Fruit fly (Drosophila melanogaster): ENCODE results near the gene dsh.

The dsh gene

DNA sequence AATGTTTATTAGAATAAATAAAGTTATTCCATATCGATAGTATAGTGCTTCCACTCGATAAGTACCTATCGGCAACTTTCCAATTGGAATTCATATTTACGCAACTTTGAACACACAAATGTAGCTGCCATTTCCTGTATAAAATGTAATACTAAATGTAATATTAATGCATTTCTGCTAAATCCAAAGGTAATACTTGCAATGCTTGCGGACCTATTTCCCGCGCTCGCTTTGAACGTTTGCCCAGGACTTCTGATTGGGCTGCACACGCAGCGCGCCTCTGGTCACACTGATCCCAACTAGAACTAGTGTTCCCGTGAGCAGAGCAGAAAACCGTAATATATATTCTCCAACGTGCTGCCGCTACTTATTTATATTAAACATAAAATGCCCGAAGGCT, 13.7 kb downstream of the dsh start, which contains the start of gene dlg1 (continued):
- no peak for TF ChIP-seq Rfx (GFP tag; IDR thresholded peaks at IDR 0.05)
- no peak for TF ChIP-seq chif (GFP tag; optimal IDR thresholded peaks at IDR 0.05)
- peak; percentile 56 for TF ChIP-seq Dref (GFP tag; IDR thresholded peaks at IDR 0.05)
- peak; percentile 56; the same call in 2 of the 3 replicates for TF ChIP-seq vnd (GFP tag; IDR thresholded peaks at IDR 0.05; ENCODE audit: partially characterized antibody)
- no peak for TF ChIP-seq usp (GFP tag; optimal IDR thresholded peaks at IDR 0.05)
- TF ChIP-seq ems (GFP tag; optimal IDR thresholded peaks at IDR 0.05): no peak
- no peak for TF ChIP-seq Abd-B (GFP tag; optimal IDR thresholded peaks at IDR 0.05)
- peak; percentile 43 for TF ChIP-seq CG14710 (tag; optimal IDR thresholded peaks at IDR 0.05)
- TF ChIP-seq CG10366 (GFP tag; IDR thresholded peaks at IDR 0.05): no peak
- TF ChIP-seq tx (GFP tag; optimal IDR thresholded peaks at IDR 0.05): no peak
- TF ChIP-seq pb (GFP tag; optimal IDR thresholded peaks at IDR 0.05): no peak
- TF ChIP-seq hbn (GFP tag; IDR thresholded peaks at IDR 0.05; ENCODE audit: partially characterized antibody): peak; percentile 58
- peak; percentile 30 for TF ChIP-seq sd (tag; optimal IDR thresholded peaks at IDR 0.05)
- no peak for TF ChIP-seq CG10543 (GFP tag; optimal IDR thresholded peaks at IDR 0.05)
- no peak for TF ChIP-seq da (GFP tag; optimal IDR thresholded peaks at IDR 0.05)
- no peak for TF ChIP-seq CG9817 (tag; optimal IDR thresholded peaks at IDR 0.05)
- no peak for TF ChIP-seq crc (GFP tag; optimal IDR thresholded peaks at IDR 0.05)
- no peak for TF ChIP-seq CG17568 (GFP tag; optimal IDR thresholded peaks at IDR 0.05)
- no peak for TF ChIP-seq D19B (GFP tag; optimal IDR thresholded peaks at IDR 0.05)
- no peak for TF ChIP-seq nerfin-1 (tag; optimal IDR thresholded peaks at IDR 0.05)
- TF ChIP-seq gro (GFP tag; optimal IDR thresholded peaks at IDR 0.05): no peak
- TF ChIP-seq zen2 (GFP tag; IDR thresholded peaks at IDR 0.05; ENCODE audit: partially characterized antibody): peak; percentile 10; the same call in 1 of the 3 replicates
- TF ChIP-seq Fer2 (tag; optimal IDR thresholded peaks at IDR 0.05): no peak
- no peak for TF ChIP-seq CG4328 (GFP tag; optimal IDR thresholded peaks at IDR 0.05)
- peak; percentile 97 for TF ChIP-seq CG15514 (GFP tag; optimal IDR thresholded peaks at IDR 0.05)

DNA sequence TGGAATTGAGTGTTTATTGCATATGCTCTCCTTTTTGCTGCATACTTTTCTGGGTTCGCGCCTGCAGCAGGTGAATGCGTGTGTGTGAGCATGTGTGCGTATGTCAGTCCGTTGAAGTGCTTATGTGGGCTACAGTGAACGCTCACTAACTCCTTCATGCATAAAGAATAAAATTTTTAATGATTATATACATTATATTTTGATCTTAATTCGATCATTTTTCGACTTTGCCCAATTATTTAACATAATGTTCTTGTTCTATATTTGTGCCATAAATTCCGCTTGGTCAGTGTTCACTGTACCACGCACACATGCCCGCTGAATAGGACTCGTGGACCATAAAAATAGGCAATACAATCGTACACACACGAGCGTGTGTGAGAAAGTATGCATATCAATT, 15.1 kb downstream of the dsh start:
- TF ChIP-seq CG32772 (GFP tag; IDR thresholded peaks at IDR 0.05) (peak; percentile 30; the same call in 1 of the 2 replicates), CG32532 (GFP tag; IDR thresholded peaks at IDR 0.05) (peak; percentile 57), fd96Cb (tag; optimal IDR thresholded peaks at IDR 0.05) (no peak), Atf6 (GFP tag; IDR thresholded peaks at IDR 0.05) (peak; percentile 60), CG9215 (GFP tag; IDR thresholded peaks at IDR 0.05) (0 out of 2 replicates have a peak, but pooled peaks have one; percentile 14), CG6689 (GFP tag; IDR thresholded peaks at IDR 0.05) (peak; percentile 21; the same call in 1 of the 2 replicates), CG30403 (GFP tag; optimal IDR thresholded peaks at IDR 0.05) (peak; percentile 20), CG14050 (GFP tag; IDR thresholded peaks at IDR 0.05) (peak; percentile 39; the same call in 1 of the 3 replicates), bcd (GFP tag; optimal IDR thresholded peaks at IDR 0.05) (peak; percentile 15), grau (tag; optimal IDR thresholded peaks at IDR 0.05) (peak; percentile 74), sug (tag; optimal IDR thresholded peaks at IDR 0.05) (no peak), CG13296 (GFP tag; optimal IDR thresholded peaks at IDR 0.05) (no peak), Abd-B (GFP tag; optimal IDR thresholded peaks at IDR 0.05) (peak; percentile 25), al (GFP tag; IDR thresholded peaks at IDR 0.05) (peak; percentile 40; the same call in 1 of the 2 replicates), CG8944 (GFP tag; optimal IDR thresholded peaks at IDR 0.05) (no peak), ttk (GFP tag; IDR thresholded peaks at IDR 0.05) (peak; percentile 42; the same call in 1 of the 2 replicates), pan (optimal IDR thresholded peaks at IDR 0.05) (no peak), pan (GFP tag; optimal IDR thresholded peaks at IDR 0.05 in 1 of 2, IDR thresholded peaks at IDR 0.05 in 1 of 2) (peak in 1 of 2 experiments; percentile 61), Lpt (GFP tag; optimal IDR thresholded peaks at IDR 0.05) (no peak), CG3726 (GFP tag; IDR thresholded peaks at IDR 0.05) (no peak), rib (GFP tag; IDR thresholded peaks at IDR 0.05) (0 out of 2 replicates have a peak, but pooled peaks have one; percentile 35), CG18599 (GFP tag; optimal IDR thresholded peaks at IDR 0.05) (peak; percentile 15), CG17612 (GFP tag; IDR thresholded peaks at IDR 0.05) (no peak), nmo (GFP tag; optimal IDR thresholded peaks at IDR 0.05) (peak; percentile 28), phol (tag; optimal IDR thresholded peaks at IDR 0.05) (no peak), wor (GFP tag; IDR thresholded peaks at IDR 0.05) (no peak), ranshi (GFP tag; IDR thresholded peaks at IDR 0.05) (0 out of 2 replicates have a peak, but pooled peaks have one; percentile 41), Xrp1 (GFP tag; IDR thresholded peaks at IDR 0.05) (peak; percentile 52)

Data from whole organism, embryonic.